Worm (Caenorhabditis elegans): ENCODE results near the gene ins-22.
A peak's percentile ranks its signal among the peaks of the same experiment; 100 is the strongest.

The ins-22 gene

ce11 chrIII:10016413-10017051, 9.6 kb upstream of the ins-22 start, which contains the start of gene rgs-1 (continued):
- peak in 1 of 2 experiments; percentile 4 for TF ChIP-seq mdl-1 (tag; optimal IDR thresholded peaks at IDR 0.05)
- TF ChIP-seq C04F5.9 (tag; optimal IDR thresholded peaks at IDR 0.05) = no peak
- TF ChIP-seq dsc-1 (tag; optimal IDR thresholded peaks at IDR 0.05) = peak; percentile 61
- peak; percentile 7 to 46 for TF ChIP-seq lsy-2 (tag; optimal IDR thresholded peaks at IDR 0.05)

DNA sequence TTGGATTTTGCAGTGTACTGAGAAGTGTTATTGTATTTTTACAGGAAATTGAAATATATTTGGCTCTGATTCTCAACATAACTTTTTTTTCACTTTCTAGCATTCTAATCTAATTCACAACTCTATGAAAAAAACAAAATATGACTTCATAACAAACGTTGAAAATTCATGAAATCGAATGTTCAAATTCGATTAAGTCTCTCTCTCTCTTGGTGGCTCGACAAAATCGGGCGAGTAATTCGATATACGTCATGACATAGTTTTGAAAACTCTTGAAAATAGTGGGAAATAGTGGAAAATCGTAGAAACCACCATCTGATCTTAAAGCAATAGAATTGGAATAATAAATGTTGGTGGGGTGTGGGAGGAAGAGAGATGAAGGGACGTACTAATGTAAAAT, 8.1 kb upstream of the ins-22 start:
- no peak for TF ChIP-seq pag-3 (tag; optimal IDR thresholded peaks at IDR 0.05; ENCODE audit: borderline replicate concordance, insufficient read depth)
- TF ChIP-seq snpc-4 (tag; optimal IDR thresholded peaks at IDR 0.05) = peak; percentile 25
- no peak for TF ChIP-seq dsc-1 (tag; optimal IDR thresholded peaks at IDR 0.05)
- no peak for TF ChIP-seq lin-14 (GFP tag; optimal IDR thresholded peaks at IDR 0.05)
- TF ChIP-seq fkh-8 (tag; optimal IDR thresholded peaks at IDR 0.05) = peak; percentile 6
- TF ChIP-seq ceh-8 (GFP tag; optimal IDR thresholded peaks at IDR 0.05) = peak; percentile 43

- TF ChIP-seq nhr-71 (tag; optimal IDR thresholded peaks at IDR 0.05) = no peak
- no peak for TF ChIP-seq efl-1 (optimal IDR thresholded peaks at IDR 0.05)
- no peak for TF ChIP-seq efl-1 (GFP tag; optimal IDR thresholded peaks at IDR 0.05 in 1 of 2)
- TF ChIP-seq pax-3 (tag; optimal IDR thresholded peaks at IDR 0.05) = no peak
- no peak for TF ChIP-seq F16B12.6 (tag; optimal IDR thresholded peaks at IDR 0.05)
- no peak for TF ChIP-seq lin-39 (tag; optimal IDR thresholded peaks at IDR 0.05)
- no peak for TF ChIP-seq ceh-63 (GFP tag; optimal IDR thresholded peaks at IDR 0.05)
- TF ChIP-seq C16A3.4 (tag; optimal IDR thresholded peaks at IDR 0.05) = no peak
- TF ChIP-seq nhr-76 (tag; optimal IDR thresholded peaks at IDR 0.05) = no peak
- TF ChIP-seq nhr-11 (tag; optimal IDR thresholded peaks at IDR 0.05) = no peak
- no peak for TF ChIP-seq sup-37 (GFP tag; optimal IDR thresholded peaks at IDR 0.05)
- no peak for TF ChIP-seq lin-13 (GFP tag; optimal IDR thresholded peaks at IDR 0.05)
- TF ChIP-seq zag-1 (tag; optimal IDR thresholded peaks at IDR 0.05) = no peak
- TF ChIP-seq nhr-47 (tag; optimal IDR thresholded peaks at IDR 0.05) = no peak
- TF ChIP-seq ztf-4 (tag; optimal IDR thresholded peaks at IDR 0.05) = no peak
- no peak for TF ChIP-seq nhr-77 (tag; optimal IDR thresholded peaks at IDR 0.05)
- no peak for TF ChIP-seq unc-30 (tag; optimal IDR thresholded peaks at IDR 0.05)
- TF ChIP-seq grh-1 (GFP tag; IDR thresholded peaks at IDR 0.05) = no peak
- no peak for TF ChIP-seq pag-3 (tag; optimal IDR thresholded peaks at IDR 0.05; ENCODE audit: borderline replicate concordance, insufficient read depth)
Observed at ce11 chrIII:10023452-10023851, 2.6 kb upstream of the ins-22 start, which contains the start of gene ins-21. Gene ins-21, plus strand, starts transcription at chrIII:10023752.

DNA sequence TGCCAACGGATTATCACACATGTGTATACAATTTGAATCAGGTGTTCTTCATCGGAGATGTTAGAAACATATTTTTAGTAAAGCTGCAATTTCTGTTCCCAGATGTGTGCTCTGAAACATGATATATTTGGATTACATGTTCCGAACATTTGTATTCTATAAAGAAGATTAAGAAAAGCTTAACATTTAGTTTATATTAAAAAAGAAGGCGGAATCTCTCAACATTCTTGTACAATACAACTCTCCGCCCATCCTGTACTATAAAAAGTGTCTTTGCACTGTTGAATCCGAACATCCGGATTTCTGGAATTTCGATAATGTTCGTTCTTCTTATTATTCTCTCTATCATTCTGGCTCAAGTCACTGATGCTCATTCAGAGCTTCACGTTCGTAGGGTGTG, 1.9 kb downstream of the ins-22 start, which contains the start of gene ins-23:
TSS of gene ins-23 (plus strand) at position 301 of the 400 bp plus-strand sequence.
- TF ChIP-seq snu-23 (GFP tag; optimal IDR thresholded peaks at IDR 0.05) (no peak), ceh-88 (GFP tag; IDR thresholded peaks at IDR 0.05) (no peak), dpl-1 (GFP tag; optimal IDR thresholded peaks at IDR 0.05) (no peak), ceh-63 (GFP tag; optimal IDR thresholded peaks at IDR 0.05) (no peak), egl-13 (tag; optimal IDR thresholded peaks at IDR 0.05) (no peak), blmp-1 (tag; optimal IDR thresholded peaks at IDR 0.05) (no peak), C04F5.9 (tag; optimal IDR thresholded peaks at IDR 0.05) (no peak), nhr-47 (tag; optimal IDR thresholded peaks at IDR 0.05) (no peak), unc-86 (tag; optimal IDR thresholded peaks at IDR 0.05) (no peak), rnt-1 (tag; optimal IDR thresholded peaks at IDR 0.05) (no peak), lin-35 (GFP tag; optimal IDR thresholded peaks at IDR 0.05) (no peak), alr-1 (tag; optimal IDR thresholded peaks at IDR 0.05; ENCODE audit: borderline replicate concordance) (no peak), tbx-2 (tag; optimal IDR thresholded peaks at IDR 0.05) (no peak), unc-98 (GFP tag; IDR thresholded peaks at IDR 0.05) (no peak)

Measured in whole organism, L1 larva.